Worm (Caenorhabditis elegans) whole organism, L1 larva: ENCODE measurements around the gene sra-14.

Source experiments
- blmp-1 ChIP-seq: fragments of 150-350 bp; optimal IDR thresholded peaks from 2 replicates; lab custom pipeline; 2014; ENCODE audit warnings: missing biosample characterization, missing genetic modification characterization
- ceh-63 ChIP-seq: fragments of 200-800 bp; sonication (Bioruptor generic); optimal IDR thresholded peaks from 2 replicates; lab custom pipeline; 2018; ENCODE audit warnings: mild to moderate bottlenecking, missing genetic modification characterization, missing compliant biosample characterization
- efl-1 ChIP-seq, 4 experiments: fragments of 150-350 bp; optimal IDR thresholded peaks in 3 of 4; peaks in 1 of 4; 1 replicate in 1 of 4; 2 replicates in 3 of 4; lab custom pipeline; 2014; ENCODE audit warnings: missing biosample characterization in 2 of 4, missing genetic modification characterization in 2 of 4, missing genetic modification reagents in 2 of 4
- elt-2 ChIP-seq: sonication (generic microtip); optimal IDR thresholded peaks from 2 replicates; lab custom pipeline; 2016; ENCODE audit warnings: missing genetic modification characterization, mild to moderate bottlenecking, inconsistent platforms, missing compliant biosample characterization, missing genetic modification reagents
- grh-1 ChIP-seq: fragments of 200-800 bp; sonication (Bioruptor generic); IDR thresholded peaks from 2 replicates; pipeline ENCODE4 v1.3.6; 2022; ENCODE audit warnings: missing genetic modification reagents, missing genetic modification characterization, missing compliant biosample characterization
- isw-1 ChIP-seq: fragments of 200-800 bp; sonication (Bioruptor generic); IDR thresholded peaks from 2 replicates; pipeline ENCODE4 v1.3.6; 2022; ENCODE audit warnings: missing genetic modification characterization, missing compliant biosample characterization
- lin-35 ChIP-seq, 2 experiments: fragments of 150-350 bp; optimal IDR thresholded peaks; 2 replicates each; lab custom pipeline; 2014; ENCODE audit warnings: missing biosample characterization in 2 of 2, missing genetic modification characterization in 2 of 2, missing genetic modification reagents in 2 of 2
- nhr-12 ChIP-seq: sonication (generic microtip); optimal IDR thresholded peaks from 2 replicates; lab custom pipeline; 2017; ENCODE audit warnings: missing biosample characterization, missing genetic modification characterization
- pqm-1 ChIP-seq: sonication (generic microtip); optimal IDR thresholded peaks from 3 replicates; lab custom pipeline; 2017; ENCODE audit warnings: missing biosample characterization, missing genetic modification characterization
- unc-62 ChIP-seq: fragments of 150-350 bp; optimal IDR thresholded peaks from 2 replicates; lab custom pipeline; 2014; ENCODE audit warnings: missing biosample characterization, missing genetic modification reagents, missing genetic modification characterization
- xbp-1 ChIP-seq: sonication (generic microtip); optimal IDR thresholded peaks from 2 replicates; lab custom pipeline; 2016; ENCODE audit warnings: missing genetic modification characterization, missing compliant biosample characterization
- zag-1 ChIP-seq: fragments of 150-350 bp; optimal IDR thresholded peaks from 2 replicates; lab custom pipeline; 2014; ENCODE audit warnings: missing biosample characterization, missing genetic modification characterization

Gene sra-14

DNA sequence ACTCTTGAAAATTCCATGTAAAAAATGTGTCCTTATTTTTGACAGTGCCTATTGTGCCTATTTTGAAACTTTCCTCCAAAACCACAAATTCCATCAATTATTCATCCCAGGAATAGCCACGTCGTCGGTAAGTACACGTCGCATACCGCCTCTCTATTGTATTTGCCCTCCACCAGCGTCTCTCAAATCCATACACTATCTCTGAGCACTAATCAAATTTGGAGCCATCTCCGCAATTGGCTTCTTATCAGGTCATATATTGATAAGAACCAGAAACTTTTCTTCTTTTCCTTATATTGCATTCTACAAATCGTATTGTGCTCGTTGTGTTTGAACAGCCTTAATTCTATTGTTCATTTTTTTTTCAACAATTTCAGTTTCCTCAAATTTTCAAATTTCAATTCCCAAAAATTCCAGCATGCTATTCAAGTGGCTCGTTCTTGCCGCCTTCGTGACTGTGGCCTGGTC, 46.4 kb downstream of the sra-14 start, which contains the start of gene dct-18:
TSS of gene dct-18 (plus strand) at position 418 of the 468 bp plus-strand sequence.
- TF ChIP-seq efl-1 (optimal IDR thresholded peaks at IDR 0.05; lab: Kevin White, UChicago) (no peak), efl-1 (GFP tag; optimal IDR thresholded peaks at IDR 0.05 in 1 of 2; lab: Kevin White, UChicago) (peak in 1 of 2 experiments; percentile 56), lin-35 (GFP tag; optimal IDR thresholded peaks at IDR 0.05; lab: Kevin White, UChicago) (peak in 1 of 2 experiments; percentile 24), zag-1 (tag; lab: Kevin White, UChicago) (no peak), elt-2 (tag; lab: Kevin White, UChicago) (peak; percentile 69), pqm-1 (tag; lab: Kevin White, UChicago) (peak; percentile 3), isw-1 (GFP tag; lab: Robert Waterston, UW) (no peak), xbp-1 (tag; lab: Kevin White, UChicago) (peak; percentile 46)

DNA sequence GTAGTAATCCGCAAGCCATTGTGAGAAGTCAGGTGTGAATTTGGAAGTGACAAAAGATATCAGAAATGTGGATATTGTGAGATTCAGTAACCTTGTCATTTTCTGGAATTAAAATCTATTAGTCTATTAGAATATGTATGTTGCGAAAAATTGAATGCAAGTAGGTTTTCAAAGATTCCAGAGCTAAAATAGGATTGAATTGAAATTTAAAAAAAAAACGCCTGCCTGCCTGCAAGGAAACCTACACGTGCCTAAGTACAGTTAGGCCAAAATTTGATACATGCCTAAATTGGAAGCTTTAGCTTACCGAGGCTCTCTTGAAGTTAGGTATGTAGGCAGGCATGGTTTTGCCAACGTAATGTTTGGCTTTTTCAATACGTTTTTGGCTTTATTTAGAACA, 50.2 kb downstream of the sra-14 start, which contains the start of gene lips-9:
TSS of gene lips-9 (minus strand) at position 101 of the 400 bp plus-strand sequence.
- TF ChIP-seq nhr-12 (tag; lab: Kevin White, UChicago) (no peak), grh-1 (GFP tag; lab: Robert Waterston, UW) (no peak), unc-62 (GFP tag; lab: Kevin White, UChicago) (no peak), ceh-63 (GFP tag; lab: Kevin White, UChicago) (no peak), blmp-1 (tag; lab: Kevin White, UChicago) (no peak)
- TF ChIP-seq, all 84 proteins: peak for 0
